ENCODE assay signal across 5 worm cellular contexts in the genomic region with DNA sequence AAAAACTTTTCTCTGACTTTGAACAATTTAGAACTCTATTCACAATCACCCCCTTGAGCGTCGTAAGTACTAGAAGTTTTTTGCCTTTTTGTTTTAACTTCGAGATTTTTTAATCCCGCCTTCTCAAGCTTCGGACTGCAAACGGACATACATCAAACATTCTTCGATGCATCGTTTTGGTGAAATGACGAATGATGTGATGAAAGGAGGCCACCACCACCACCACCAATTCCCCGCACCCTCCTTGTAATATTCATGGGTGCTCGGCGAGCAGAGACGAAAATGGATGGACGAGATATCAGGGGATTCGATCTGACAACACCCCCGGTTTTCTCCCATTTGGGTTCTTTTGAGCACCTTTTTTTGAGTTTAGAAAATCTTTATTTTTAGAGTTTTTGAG.
TF ChIP-seq lines count a peak whose summit lies in the region.

No protein-coding gene starts in this region.

TF ChIP-seq in whole organism, L1 larva, 84 proteins besides CTCF, POLR2A, EP300 and RAD21:
- TF ChIP-seq mab-9 (GFP tag; IDR thresholded peaks at IDR 0.05; lab: Robert Waterston, UW) (peak; percentile 86), elt-3 (tag; optimal IDR thresholded peaks at IDR 0.05; lab: Kevin White, UChicago) (no peak)

TF ChIP-seq in whole organism, L2 larva, 48 proteins besides CTCF, POLR2A, EP300 and RAD21:
- TF ChIP-seq ceh-82 (tag; optimal IDR thresholded peaks at IDR 0.05; lab: Kevin White, UChicago), result no peak
- TF ChIP-seq unc-55 (GFP tag; optimal IDR thresholded peaks at IDR 0.05; lab: Kevin White, UChicago), result peak; percentile 46
TF ChIP-seq in whole organism, L2 larva: peak in this region for 1.

TF ChIP-seq in whole organism, L3 larva, 47 proteins besides CTCF, POLR2A, EP300 and RAD21:
- TF ChIP-seq ceh-9 (tag; optimal IDR thresholded peaks at IDR 0.05; lab: Kevin White, UChicago), result no peak
- TF ChIP-seq lin-39 (tag; optimal IDR thresholded peaks at IDR 0.05; lab: Kevin White, UChicago), result peak; percentile 49
- TF ChIP-seq skn-1 (tag; optimal IDR thresholded peaks at IDR 0.05; lab: Kevin White, UChicago), result no peak
- no peak for TF ChIP-seq sea-2 (GFP tag; optimal IDR thresholded peaks at IDR 0.05; lab: Kevin White, UChicago)
- TF ChIP-seq nhr-77 (tag; optimal IDR thresholded peaks at IDR 0.05; lab: Kevin White, UChicago), result no peak
- no peak for TF ChIP-seq tbx-2 (tag; optimal IDR thresholded peaks at IDR 0.05; lab: Kevin White, UChicago)

TF ChIP-seq in whole organism, L4 larva, 104 proteins besides CTCF, POLR2A, EP300 and RAD21:
- TF ChIP-seq ceh-20 (GFP tag; IDR thresholded peaks at IDR 0.05; lab: Robert Waterston, UW), result peak; percentile 54; the same call in 1 of the 2 replicates
- no peak for TF ChIP-seq gei-8 (GFP tag; optimal IDR thresholded peaks at IDR 0.05; lab: Kevin White, UChicago)
- peak in 1 of 2 experiments; percentile 61 for TF ChIP-seq unc-62 (GFP tag; optimal IDR thresholded peaks at IDR 0.05 in 1 of 2; lab: Kevin White, UChicago)
- no peak for TF ChIP-seq unc-62 (tag; optimal IDR thresholded peaks at IDR 0.05; lab: Kevin White, UChicago)
- 0 out of 2 replicates have a peak, but pooled peaks have one; percentile 14 for TF ChIP-seq hmg-1.1 (GFP tag; IDR thresholded peaks at IDR 0.05; lab: Robert Waterston, UW)

TF ChIP-seq in whole organism, young adult, 124 proteins besides CTCF, POLR2A, EP300 and RAD21:
- TF ChIP-seq madf-3 (GFP tag; IDR thresholded peaks at IDR 0.05; lab: Robert Waterston, UW) (0 out of 2 replicates have a peak, but pooled peaks have one; percentile 39), sdz-38 (tag; optimal IDR thresholded peaks at IDR 0.05; lab: Kevin White, UChicago) (no peak), ZK185.1 (tag; optimal IDR thresholded peaks at IDR 0.05; lab: Kevin White, UChicago; ENCODE audit: poor library complexity, severe bottlenecking) (no peak), hsf-1 (GFP tag; IDR thresholded peaks at IDR 0.05; lab: Robert Waterston, UW) (0 out of 2 replicates have a peak, but pooled peaks have one; percentile 30)
TF ChIP-seq in whole organism, young adult: peak in this region for 2.
